Worm (Caenorhabditis elegans) whole organism, L1 larva: Measurements from ENCODE around the gene Y44A6D.3.

Experiments
- C04F5.9 ChIP-seq: sonication (generic microtip); optimal IDR thresholded peaks from 2 replicates; lab custom pipeline; 2016; ENCODE audit warnings: missing genetic modification characterization, missing compliant biosample characterization
- ama-1 ChIP-seq: fragments of 150-350 bp; optimal IDR thresholded peaks from 2 replicates; lab custom pipeline; 2014
- ces-1 ChIP-seq: fragments of 150-350 bp; optimal IDR thresholded peaks from 2 replicates; lab custom pipeline; 2014; ENCODE audit warnings: missing biosample characterization, missing genetic modification reagents, missing genetic modification characterization
- ets-5 ChIP-seq: fragments of 200-800 bp; sonication (Bioruptor generic); IDR thresholded peaks from 2 replicates; pipeline ENCODE4 v1.3.6; 2022; ENCODE audit warnings: missing genetic modification characterization, missing compliant biosample characterization
- fkh-10 ChIP-seq: sonication (generic microtip); optimal IDR thresholded peaks from 2 replicates; lab custom pipeline; 2017; ENCODE audit warnings: missing biosample characterization, missing genetic modification reagents, missing genetic modification characterization
- fos-1 ChIP-seq: fragments of 150-350 bp; optimal IDR thresholded peaks from 2 replicates; lab custom pipeline; 2014; ENCODE audit warnings: missing biosample characterization, missing genetic modification characterization
- nhr-11 ChIP-seq: fragments of 150-350 bp; optimal IDR thresholded peaks from 2 replicates; lab custom pipeline; 2014; ENCODE audit warnings: missing biosample characterization, missing genetic modification characterization
- nhr-28 ChIP-seq: fragments of 150-350 bp; optimal IDR thresholded peaks from 2 replicates; lab custom pipeline; 2014; ENCODE audit warnings: missing biosample characterization, missing genetic modification characterization
- nhr-77 ChIP-seq: fragments of 150-350 bp; optimal IDR thresholded peaks from 2 replicates; lab custom pipeline; 2014; ENCODE audit warnings: missing biosample characterization, missing genetic modification characterization
- unc-86 ChIP-seq: sonication (generic microtip); optimal IDR thresholded peaks from 2 replicates; lab custom pipeline; 2016; ENCODE audit warnings: missing genetic modification characterization, missing compliant biosample characterization
- zag-1 ChIP-seq: fragments of 150-350 bp; optimal IDR thresholded peaks from 2 replicates; lab custom pipeline; 2014; ENCODE audit warnings: missing biosample characterization, missing genetic modification characterization

- TF ChIP-seq nhr-11 (tag; lab: Kevin White, UChicago) (no peak), unc-86 (tag; lab: Kevin White, UChicago) (no peak), zag-1 (tag; lab: Kevin White, UChicago) (no peak), fos-1 (tag; lab: Kevin White, UChicago) (no peak), nhr-77 (tag; lab: Kevin White, UChicago) (no peak), C04F5.9 (tag; lab: Kevin White, UChicago) (no peak), ets-5 (GFP tag; lab: Robert Waterston, UW) (no peak), nhr-28 (tag; lab: Kevin White, UChicago) (no peak), ama-1 (no peak), ces-1 (GFP tag; lab: Kevin White, UChicago) (no peak), fkh-10 (GFP tag; lab: Kevin White, UChicago) (no peak)
Measured at ce11 chrV:20771702-20772101, 20.5 kb downstream of the Y44A6D.3 start.
